Fruit fly (Drosophila melanogaster) whole organism, adult: ENCODE measurements around the gene Miga.

Source experiments
- CG11617 ChIP-seq: fragments of 200-800 bp; sonication (Bioruptor generic); optimal IDR thresholded peaks from 2 replicates; lab custom pipeline; 2017; ENCODE audit warnings: mild to moderate bottlenecking, missing biosample characterization, missing genetic modification reagents, missing genetic modification characterization
- CG12768 ChIP-seq: fragments of 200-800 bp; sonication (Bioruptor generic); optimal IDR thresholded peaks from 2 replicates; lab custom pipeline; 2017; ENCODE audit warnings: missing biosample characterization, missing genetic modification characterization, mild to moderate bottlenecking, moderate library complexity, missing genetic modification reagents
- CG7045 ChIP-seq: fragments of 200-800 bp; sonication (Bioruptor generic); optimal IDR thresholded peaks from 2 replicates; lab custom pipeline; 2017; ENCODE audit warnings: missing biosample characterization, mild to moderate bottlenecking, missing genetic modification characterization
- Mnt ChIP-seq: fragments of 200-800 bp; sonication (Bioruptor generic); optimal IDR thresholded peaks from 2 replicates; lab custom pipeline; 2016; ENCODE audit warnings: missing biosample characterization, mild to moderate bottlenecking, missing genetic modification characterization
- kay ChIP-seq: fragments of 200-800 bp; sonication (Bioruptor generic); peaks from one replicate; lab custom pipeline; 2016; ENCODE audit warnings: missing biosample characterization, missing genetic modification characterization, borderline replicate concordance
- ovo ChIP-seq: fragments of 200-800 bp; sonication (Bioruptor generic); optimal IDR thresholded peaks from 2 replicates; lab custom pipeline; 2016; ENCODE audit warnings: missing biosample characterization, missing genetic modification characterization

- no peak for TF ChIP-seq ovo (GFP tag; lab: Kevin White, UChicago)
- peak; percentile 30 for TF ChIP-seq kay (GFP tag; lab: Kevin White, UChicago)
- no peak for TF ChIP-seq CG7045 (GFP tag; lab: Kevin White, UChicago)
- no peak for TF ChIP-seq CG12768 (GFP tag; lab: Kevin White, UChicago)
- TF ChIP-seq CG11617: no peak
- TF ChIP-seq Mnt (GFP tag; lab: Kevin White, UChicago): no peak
Measured at dm6 chrX:8442912-8443311, 5.3 kb upstream of the Miga start.
